Fruit fly (Drosophila melanogaster) whole organism, wandering third instar larva: ENCODE data around the gene Pmi.

ENCODE experiments used
- Abd-B ChIP-seq: fragments of >200 bp; optimal IDR thresholded peaks from 2 replicates; lab custom pipeline; 2017; ENCODE audit warnings: missing biosample characterization, missing genetic modification characterization
- Dfd ChIP-seq: fragments of >200 bp; optimal IDR thresholded peaks from 2 replicates; lab custom pipeline; 2017; ENCODE audit warnings: missing biosample characterization, missing genetic modification characterization
- HLH106 ChIP-seq: fragments of 200-800 bp; optimal IDR thresholded peaks from 3 replicates; lab custom pipeline; 2019; ENCODE audit warnings: missing biosample characterization, mild to moderate bottlenecking, missing genetic modification characterization, moderate library complexity
- Hr78 ChIP-seq: fragments of >200 bp; optimal IDR thresholded peaks from 2 replicates; lab custom pipeline; 2017; ENCODE audit warnings: missing biosample characterization, missing genetic modification characterization
- Myc ChIP-seq: fragments of >200 bp; optimal IDR thresholded peaks from 2 replicates; lab custom pipeline; 2017
- N ChIP-seq: fragments of >200 bp; optimal IDR thresholded peaks from 2 replicates; lab custom pipeline; 2018; ENCODE audit warnings: missing biosample characterization, missing external identifiers, missing genetic modification characterization
- br ChIP-seq: fragments of 200-800 bp; sonication (Bioruptor generic); optimal IDR thresholded peaks from 2 replicates; lab custom pipeline; 2016; ENCODE audit warnings: missing biosample characterization, missing genetic modification characterization
- fru ChIP-seq: fragments of 200-800 bp; sonication (Bioruptor generic); optimal IDR thresholded peaks from 3 replicates; lab custom pipeline; 2016; ENCODE audit warnings: missing biosample characterization, mild to moderate bottlenecking, missing genetic modification characterization
- lola ChIP-seq: fragments of >200 bp; optimal IDR thresholded peaks from 2 replicates; lab custom pipeline; 2017; ENCODE audit warnings: missing biosample characterization, missing genetic modification characterization
- pan ChIP-seq: fragments of >200 bp; optimal IDR thresholded peaks from 2 replicates; lab custom pipeline; 2017
- usp ChIP-seq: fragments of >200 bp; optimal IDR thresholded peaks from 2 replicates; lab custom pipeline; 2017; ENCODE audit warnings: missing biosample characterization, missing genetic modification characterization

DNA sequence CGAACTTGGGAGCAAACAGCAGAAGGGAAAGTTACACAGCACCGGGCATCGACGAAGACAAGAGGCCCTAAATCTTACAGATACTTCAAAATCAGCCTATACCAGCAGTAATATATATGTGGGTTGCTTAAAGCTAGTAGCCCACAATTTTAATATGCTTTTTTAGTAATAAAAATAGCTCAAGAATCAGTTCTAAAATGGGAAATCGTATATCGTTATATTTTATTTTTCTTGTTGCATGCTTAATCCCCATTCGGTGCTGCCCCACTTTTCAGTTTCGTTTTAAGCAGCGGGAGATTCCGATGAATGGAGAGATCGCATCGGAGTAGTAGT, 28.2 kb downstream of the Pmi start:
- no peak for TF ChIP-seq Abd-B (GFP tag; lab: Kevin White, UChicago)
- no peak for TF ChIP-seq Hr78 (GFP tag; lab: Kevin White, UChicago)
- TF ChIP-seq pan (lab: Kevin White, UChicago), result no peak
- TF ChIP-seq HLH106, result peak; percentile 36
- peak; percentile 19 for TF ChIP-seq br (GFP tag; lab: Kevin White, UChicago)
- no peak for TF ChIP-seq N (GFP tag; lab: Kevin White, UChicago)
- TF ChIP-seq Dfd (GFP tag; lab: Kevin White, UChicago), result no peak
- no peak for TF ChIP-seq usp (GFP tag; lab: Kevin White, UChicago)
- no peak for TF ChIP-seq lola (GFP tag; lab: Kevin White, UChicago)
- TF ChIP-seq Myc (lab: Kevin White, UChicago), result no peak
- peak; percentile 69 for TF ChIP-seq fru
